Worm (Caenorhabditis elegans) whole organism, L3 larva: ENCODE data around the gene ceh-19.

Experiments used
- ZK546.5 ChIP-seq: sonication (generic microtip); optimal IDR thresholded peaks from 2 replicates; lab custom pipeline; 2017; ENCODE audit warnings: missing biosample characterization, missing genetic modification characterization
- daf-12 ChIP-seq: fragments of 150-350 bp; optimal IDR thresholded peaks from 2 replicates; lab custom pipeline; 2014; ENCODE audit warnings: missing biosample characterization, missing genetic modification reagents, missing genetic modification characterization
- elt-2 ChIP-seq: sonication (generic microtip); optimal IDR thresholded peaks from 2 replicates; lab custom pipeline; 2016; ENCODE audit warnings: missing genetic modification reagents, mild to moderate bottlenecking, missing genetic modification characterization, missing compliant biosample characterization
- lin-15B ChIP-seq: fragments of 150-350 bp; optimal IDR thresholded peaks from 2 replicates; lab custom pipeline; 2014; ENCODE audit warnings: missing biosample characterization, missing genetic modification characterization
- nfya-1 ChIP-seq: sonication (generic microtip); optimal IDR thresholded peaks from 2 replicates; lab custom pipeline; 2017; ENCODE audit warnings: missing genetic modification characterization, mild to moderate bottlenecking, missing compliant biosample characterization, antibody characterized with exemption, moderate library complexity; ENCODE audit not compliant: insufficient read depth
- nhr-11 ChIP-seq: fragments of 150-350 bp; optimal IDR thresholded peaks from 2 replicates; lab custom pipeline; 2014; ENCODE audit warnings: missing biosample characterization, missing genetic modification characterization
- nhr-28 ChIP-seq: fragments of 150-350 bp; optimal IDR thresholded peaks from 2 replicates; lab custom pipeline; 2014; ENCODE audit warnings: missing biosample characterization, missing genetic modification characterization
- nhr-76 ChIP-seq: fragments of 150-350 bp; sonication (generic microtip); optimal IDR thresholded peaks from 5 replicates; lab custom pipeline; 2014; ENCODE audit warnings: missing biosample characterization, missing genetic modification characterization
- pqm-1 ChIP-seq: fragments of 150-350 bp; optimal IDR thresholded peaks from 2 replicates; lab custom pipeline; 2017; ENCODE audit warnings: missing biosample characterization, missing genetic modification characterization, inconsistent platforms
- snpc-4 ChIP-seq: fragments of 150-350 bp; optimal IDR thresholded peaks from 2 replicates; lab custom pipeline; 2014; ENCODE audit warnings: missing biosample characterization, missing genetic modification characterization
- unc-39 ChIP-seq: sonication (generic microtip); optimal IDR thresholded peaks from 4 replicates; lab custom pipeline; 2017; ENCODE audit warnings: missing biosample characterization, missing genetic modification characterization
- ztf-11 ChIP-seq: fragments of 150-350 bp; optimal IDR thresholded peaks from 2 replicates; lab custom pipeline; 2014; ENCODE audit warnings: missing biosample characterization, missing genetic modification characterization

ce11 chrIV:7940919-7941318 lies 14.8 kb downstream of the ceh-19 start, which contains the start of gene exc-9:
- no peak for TF ChIP-seq pqm-1 (tag; lab: Kevin White, UChicago)
- TF ChIP-seq nfya-1 (tag; lab: Kevin White, UChicago): no peak
- no peak for TF ChIP-seq nhr-76 (tag; lab: Kevin White, UChicago)
- no peak for TF ChIP-seq snpc-4 (tag; lab: Kevin White, UChicago)
- TF ChIP-seq lin-15B: no peak
- TF ChIP-seq ztf-11: no peak
- TF ChIP-seq ZK546.5: no peak
- no peak for TF ChIP-seq nhr-11 (tag; lab: Kevin White, UChicago)
- TF ChIP-seq elt-2 (tag; lab: Kevin White, UChicago): no peak
- no peak for TF ChIP-seq nhr-28 (tag; lab: Kevin White, UChicago)
- no peak for TF ChIP-seq unc-39 (tag; lab: Kevin White, UChicago)
- TF ChIP-seq daf-12 (tag; lab: Kevin White, UChicago): no peak
